Fruit fly (Drosophila melanogaster): ENCODE measurements around the gene CG17721.
A peak's percentile ranks its signal among the peaks of the same experiment; 100 is the strongest.

dm6 chr3R:11211291-11212061 lies 23.5 kb upstream of the CG17721 start:
- TF ChIP-seq CG7987 (GFP tag; optimal IDR thresholded peaks at IDR 0.05), result peak; percentile 35
- no peak for TF ChIP-seq gce (GFP tag; IDR thresholded peaks at IDR 0.05)
- TF ChIP-seq CG8765 (GFP tag; IDR thresholded peaks at IDR 0.05), result peak; percentile 8; the same call in 1 of the 2 replicates
- peak; percentile 55 to 66 for TF ChIP-seq chif (GFP tag; optimal IDR thresholded peaks at IDR 0.05)
- TF ChIP-seq org-1 (GFP tag; optimal IDR thresholded peaks at IDR 0.05), result peak; percentile 6
- TF ChIP-seq sim (GFP tag; IDR thresholded peaks at IDR 0.05), result no peak
- TF ChIP-seq CG14710 (tag; optimal IDR thresholded peaks at IDR 0.05), result peak; percentile 40
- peak; percentile 53 for TF ChIP-seq zen (tag; optimal IDR thresholded peaks at IDR 0.05)
